Worm (Caenorhabditis elegans): ENCODE data around the gene R02F11.9.

ce11 chrV:4791569-4791968 lies 4.3 kb downstream of the R02F11.9 start, which contains the start of gene R02F11.11:
- TF ChIP-seq ceh-82 (tag; optimal IDR thresholded peaks at IDR 0.05) (no peak), unc-55 (GFP tag; optimal IDR thresholded peaks at IDR 0.05) (no peak), Y55F3AM.14 (GFP tag; optimal IDR thresholded peaks at IDR 0.05) (no peak)
